Worm (Caenorhabditis elegans): Measurements from ENCODE around the gene F53F4.15.

- TF ChIP-seq aly-2 (tag; optimal IDR thresholded peaks at IDR 0.05) (no peak), snpc-4 (tag; optimal IDR thresholded peaks at IDR 0.05) (no peak), fkh-10 (GFP tag; optimal IDR thresholded peaks at IDR 0.05) (no peak), mdl-1 (tag; optimal IDR thresholded peaks at IDR 0.05) (no peak), pqm-1 (tag; optimal IDR thresholded peaks at IDR 0.05) (no peak), swsn-7 (tag; optimal IDR thresholded peaks at IDR 0.05) (no peak)
Observed at ce11 chrV:13575866-13576265, 44.9 kb upstream of the F53F4.15 start.

Measured in whole organism, L1 larva.